Worm (Caenorhabditis elegans) whole organism, mixed stage, embryonic: ENCODE measurements around the gene str-176.

Experiments
- M03D4.4 ChIP-seq: sonication (generic microtip); optimal IDR thresholded peaks from 2 replicates; lab custom pipeline; 2017; ENCODE audit warnings: mild to moderate bottlenecking, missing genetic modification characterization, missing compliant biosample characterization
- bed-3 ChIP-seq: fragments of 200-800 bp; sonication (Bioruptor generic); optimal IDR thresholded peaks from 3 replicates; lab custom pipeline; 2018; ENCODE audit warnings: mild to moderate bottlenecking, missing genetic modification characterization, moderate library complexity, missing compliant biosample characterization
- blmp-1 ChIP-seq: fragments of 150-350 bp; optimal IDR thresholded peaks from 2 replicates; lab custom pipeline; 2014; ENCODE audit warnings: missing biosample characterization, missing genetic modification characterization
- ceh-39 ChIP-seq: fragments of 150-350 bp; optimal IDR thresholded peaks from 2 replicates; lab custom pipeline; 2014; ENCODE audit warnings: missing biosample characterization, missing genetic modification characterization
- ceh-43 ChIP-seq: fragments of 200-800 bp; sonication (Bioruptor generic); optimal IDR thresholded peaks from 2 replicates; lab custom pipeline; 2018; ENCODE audit warnings: mild to moderate bottlenecking, missing genetic modification characterization, moderate library complexity, missing compliant biosample characterization
- ceh-83 ChIP-seq: fragments of 200-800 bp; sonication (Bioruptor generic); optimal IDR thresholded peaks from 2 replicates; lab custom pipeline; 2018; ENCODE audit warnings: mild to moderate bottlenecking, missing genetic modification characterization, missing compliant biosample characterization
- ces-1 ChIP-seq: fragments of 150-350 bp; optimal IDR thresholded peaks from 2 replicates; lab custom pipeline; 2014; ENCODE audit warnings: missing biosample characterization, missing genetic modification reagents, missing genetic modification characterization
- cnd-1 ChIP-seq: fragments of 200-800 bp; sonication (Bioruptor generic); optimal IDR thresholded peaks from 2 replicates; lab custom pipeline; 2018; ENCODE audit warnings: mild to moderate bottlenecking, missing genetic modification characterization, missing compliant biosample characterization
- drap-1 ChIP-seq: fragments of 200-800 bp; sonication (Bioruptor generic); optimal IDR thresholded peaks from 3 replicates; lab custom pipeline; 2018; ENCODE audit warnings: mild to moderate bottlenecking, missing genetic modification characterization, missing compliant biosample characterization
- elt-1 ChIP-seq: sonication (generic microtip); optimal IDR thresholded peaks from 2 replicates; lab custom pipeline; 2017; ENCODE audit warnings: missing genetic modification characterization, mild to moderate bottlenecking, missing compliant biosample characterization, antibody characterized with exemption, moderate library complexity, borderline replicate concordance; ENCODE audit not compliant: insufficient read depth
- elt-3 ChIP-seq: fragments of 150-350 bp; optimal IDR thresholded peaks from 2 replicates; lab custom pipeline; 2014; ENCODE audit warnings: missing biosample characterization, missing genetic modification characterization
- flh-1 ChIP-seq: fragments of 200-800 bp; sonication (Bioruptor generic); optimal IDR thresholded peaks from 2 replicates; lab custom pipeline; 2018; ENCODE audit warnings: mild to moderate bottlenecking, missing genetic modification characterization, moderate library complexity, missing compliant biosample characterization
- ham-2 ChIP-seq: fragments of 200-800 bp; sonication (Bioruptor generic); optimal IDR thresholded peaks from 2 replicates; lab custom pipeline; 2018; ENCODE audit warnings: mild to moderate bottlenecking, missing genetic modification characterization, missing compliant biosample characterization
- hlh-1 ChIP-seq: fragments of 150-350 bp; optimal IDR thresholded peaks from 2 replicates; lab custom pipeline; 2014; ENCODE audit warnings: missing biosample characterization, missing genetic modification reagents, missing genetic modification characterization
- lin-13 ChIP-seq: fragments of 150-350 bp; optimal IDR thresholded peaks from 2 replicates; lab custom pipeline; 2014; ENCODE audit warnings: missing biosample characterization, missing genetic modification characterization
- lin-32 ChIP-seq: fragments of 200-800 bp; sonication (Bioruptor generic); optimal IDR thresholded peaks from 2 replicates; lab custom pipeline; 2018; ENCODE audit warnings: mild to moderate bottlenecking, missing genetic modification characterization, missing compliant biosample characterization
- lsy-2 ChIP-seq: fragments of 150-350 bp; optimal IDR thresholded peaks from 2 replicates; lab custom pipeline; 2014; ENCODE audit warnings: missing biosample characterization, missing genetic modification characterization
- mab-5 ChIP-seq: fragments of 150-350 bp; optimal IDR thresholded peaks from 2 replicates; lab custom pipeline; 2014; ENCODE audit warnings: missing biosample characterization, missing genetic modification characterization
- mep-1 ChIP-seq: fragments of 150-350 bp; optimal IDR thresholded peaks from 2 replicates; lab custom pipeline; 2017; ENCODE audit warnings: missing biosample characterization, missing genetic modification reagents, missing genetic modification characterization, inconsistent platforms
- mls-2 ChIP-seq: sonication (generic microtip); optimal IDR thresholded peaks from 2 replicates; lab custom pipeline; 2016; ENCODE audit warnings: mild to moderate bottlenecking, missing genetic modification characterization, moderate library complexity, missing compliant biosample characterization
- nhr-12 ChIP-seq: fragments of 150-350 bp; optimal IDR thresholded peaks from 2 replicates; lab custom pipeline; 2014; ENCODE audit warnings: missing biosample characterization, missing genetic modification characterization
- nhr-2 ChIP-seq: fragments of 150-350 bp; optimal IDR thresholded peaks from 2 replicates; lab custom pipeline; 2014; ENCODE audit warnings: missing biosample characterization, missing genetic modification characterization
- nhr-237 ChIP-seq: fragments of 150-350 bp; optimal IDR thresholded peaks from 2 replicates; lab custom pipeline; 2014; ENCODE audit warnings: missing biosample characterization, missing genetic modification characterization
- nhr-28 ChIP-seq: fragments of 150-350 bp; optimal IDR thresholded peaks from 2 replicates; lab custom pipeline; 2014; ENCODE audit warnings: missing biosample characterization, missing genetic modification characterization
- nhr-76 ChIP-seq: sonication (generic microtip); optimal IDR thresholded peaks from 2 replicates; lab custom pipeline; 2017; ENCODE audit warnings: missing biosample characterization, missing genetic modification characterization
- pha-4 ChIP-seq: fragments of 150-350 bp; optimal IDR thresholded peaks from 2 replicates; lab custom pipeline; 2018; ENCODE audit warnings: missing biosample characterization, missing genetic modification reagents, missing genetic modification characterization
- sem-2 ChIP-seq: fragments of 200-800 bp; sonication (Bioruptor generic); optimal IDR thresholded peaks from 2 replicates; lab custom pipeline; 2018; ENCODE audit warnings: mild to moderate bottlenecking, missing genetic modification characterization, missing compliant biosample characterization
- snpc-4 ChIP-seq: fragments of 150-350 bp; optimal IDR thresholded peaks from 2 replicates; lab custom pipeline; 2014; ENCODE audit warnings: missing biosample characterization, missing genetic modification characterization
- sptf-1 ChIP-seq: sonication (generic microtip); optimal IDR thresholded peaks from 2 replicates; lab custom pipeline; 2017; ENCODE audit warnings: mild to moderate bottlenecking, missing genetic modification characterization, moderate library complexity, missing compliant biosample characterization
- tbx-8 ChIP-seq: fragments of 200-800 bp; sonication (Bioruptor generic); optimal IDR thresholded peaks from 2 replicates; lab custom pipeline; 2018; ENCODE audit warnings: mild to moderate bottlenecking, missing genetic modification characterization, moderate library complexity, missing compliant biosample characterization
- unc-120 ChIP-seq: sonication (generic microtip); optimal IDR thresholded peaks from 2 replicates; lab custom pipeline; 2017; ENCODE audit warnings: missing genetic modification characterization, missing compliant biosample characterization; ENCODE audit not compliant: poor library complexity, severe bottlenecking
- unc-39 ChIP-seq: fragments of 150-350 bp; optimal IDR thresholded peaks from 2 replicates; lab custom pipeline; 2014; ENCODE audit warnings: missing biosample characterization, missing genetic modification characterization
- unc-62 ChIP-seq: fragments of 150-350 bp; optimal IDR thresholded peaks from 2 replicates; lab custom pipeline; 2014; ENCODE audit warnings: missing biosample characterization, missing genetic modification reagents, missing genetic modification characterization
- zip-8 ChIP-seq: fragments of 150-350 bp; optimal IDR thresholded peaks from 2 replicates; lab custom pipeline; 2014; ENCODE audit warnings: missing biosample characterization, missing genetic modification characterization
- ztf-11 ChIP-seq: fragments of 150-350 bp; optimal IDR thresholded peaks from 2 replicates; lab custom pipeline; 2014; ENCODE audit warnings: missing biosample characterization, missing genetic modification characterization

str-176 gene

ce11 chrIV:8451709-8452248, 11.8 kb downstream of the str-176 start, which contains the start of gene eppl-1:
Gene eppl-1 (minus strand): TSS chrIV:8451759.
- TF ChIP-seq cnd-1 (tag; lab: Kevin White, UChicago) (no peak), nhr-12 (tag; lab: Kevin White, UChicago) (no peak), lsy-2 (no peak), ham-2 (GFP tag; lab: Kevin White, UChicago) (no peak), drap-1 (no peak), ceh-83 (GFP tag; lab: Kevin White, UChicago) (no peak), pha-4 (tag; lab: Kevin White, UChicago) (no peak), ceh-43 (GFP tag; lab: Kevin White, UChicago) (no peak), unc-39 (no peak), unc-62 (GFP tag; lab: Kevin White, UChicago) (no peak), flh-1 (no peak), nhr-2 (tag; lab: Kevin White, UChicago) (no peak), hlh-1 (no peak)
- TF ChIP-seq, all 35 proteins: peak for 0

DNA sequence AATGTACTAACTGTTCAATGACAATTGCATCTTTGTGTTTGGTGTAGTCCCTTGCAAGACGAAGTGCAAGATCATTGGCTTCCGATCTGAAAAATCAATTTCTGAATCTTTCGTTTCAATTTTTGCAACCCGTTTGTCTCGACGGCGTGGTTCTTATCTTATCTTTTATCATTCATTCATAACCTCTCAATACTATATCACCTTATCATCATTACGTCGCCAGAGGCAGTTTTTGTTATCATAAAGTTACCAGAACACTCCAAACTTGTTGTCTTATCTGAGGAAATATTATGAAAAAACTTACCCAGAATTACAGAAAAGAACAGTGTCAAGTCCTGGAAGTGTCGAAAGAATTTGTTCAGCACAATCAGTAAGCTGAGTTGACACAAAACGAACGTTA, 13.1 kb downstream of the str-176 start:
- TF ChIP-seq sptf-1 (tag; lab: Kevin White, UChicago) (no peak), elt-3 (peak; percentile 19), unc-120 (tag; lab: Kevin White, UChicago) (no peak)

ce11 chrIV:8449869-8450268, 13.7 kb downstream of the str-176 start:
- no peak for TF ChIP-seq bed-3 (GFP tag; lab: Kevin White, UChicago)
- TF ChIP-seq pha-4 (tag; lab: Kevin White, UChicago), result no peak
- TF ChIP-seq, all 35 proteins: peak for 0

ce11 chrIV:8446904-8447303, 16.7 kb downstream of the str-176 start, which contains the start of gene T01B11.1:
Gene T01B11.1 (plus strand): TSS chrIV:8447204.
- TF ChIP-seq ceh-83 (GFP tag; lab: Kevin White, UChicago) (no peak), sptf-1 (tag; lab: Kevin White, UChicago) (no peak), drap-1 (no peak), cnd-1 (tag; lab: Kevin White, UChicago) (no peak), ces-1 (GFP tag; lab: Kevin White, UChicago) (no peak), flh-1 (no peak), mab-5 (tag; lab: Kevin White, UChicago) (no peak), sem-2 (no peak), lin-32 (GFP tag; lab: Kevin White, UChicago) (no peak), nhr-28 (tag; lab: Kevin White, UChicago) (no peak), ham-2 (GFP tag; lab: Kevin White, UChicago) (no peak), ceh-39 (tag; lab: Kevin White, UChicago) (no peak), mep-1 (no peak), unc-120 (tag; lab: Kevin White, UChicago) (no peak), tbx-8 (GFP tag; lab: Kevin White, UChicago) (no peak), snpc-4 (tag; lab: Kevin White, UChicago) (no peak), nhr-12 (tag; lab: Kevin White, UChicago) (no peak), lin-13 (tag; lab: Kevin White, UChicago) (no peak), pha-4 (tag; lab: Kevin White, UChicago) (no peak)

ce11 chrIV:8432709-8433108, 30.9 kb downstream of the str-176 start, which contains the start of the genes T26A8.4 and pdtf-1:
Gene T26A8.4 (minus strand): TSS chrIV:8432893.
Gene pdtf-1 (plus strand): TSS chrIV:8433038.
- TF ChIP-seq flh-1, result no peak
- TF ChIP-seq ztf-11 (tag; lab: Kevin White, UChicago), result peak; percentile 81
- TF ChIP-seq drap-1, result peak; percentile 64
- TF ChIP-seq M03D4.4, result peak; percentile 35
- TF ChIP-seq elt-1, result no peak
- peak; percentile 63 for TF ChIP-seq cnd-1 (tag; lab: Kevin White, UChicago)
- TF ChIP-seq sptf-1 (tag; lab: Kevin White, UChicago), result peak; percentile 80
- peak; percentile 97 for TF ChIP-seq hlh-1
- peak; percentile 91 for TF ChIP-seq lin-13 (tag; lab: Kevin White, UChicago)
- TF ChIP-seq ceh-39 (tag; lab: Kevin White, UChicago), result peak; percentile 100
- no peak for TF ChIP-seq lin-32 (GFP tag; lab: Kevin White, UChicago)
- no peak for TF ChIP-seq nhr-28 (tag; lab: Kevin White, UChicago)
- TF ChIP-seq mab-5 (tag; lab: Kevin White, UChicago), result peak; percentile 38
- TF ChIP-seq elt-3, result peak; percentile 46
- TF ChIP-seq blmp-1 (tag; lab: Kevin White, UChicago), result peak; percentile 23
- peak; percentile 49 for TF ChIP-seq mls-2
- peak; percentile 98 for TF ChIP-seq pha-4 (tag; lab: Kevin White, UChicago)
- TF ChIP-seq mep-1, result peak; percentile 99
- peak; percentile 83 for TF ChIP-seq ces-1 (GFP tag; lab: Kevin White, UChicago)
- TF ChIP-seq nhr-12 (tag; lab: Kevin White, UChicago), result peak; percentile 66
- peak; percentile 51 for TF ChIP-seq unc-120 (tag; lab: Kevin White, UChicago)
- TF ChIP-seq sem-2, result peak; percentile 16
- TF ChIP-seq ceh-83 (GFP tag; lab: Kevin White, UChicago), result peak; percentile 80
- peak; percentile 51 for TF ChIP-seq ceh-43 (GFP tag; lab: Kevin White, UChicago)
- TF ChIP-seq zip-8 (tag; lab: Kevin White, UChicago), result peak; percentile 25
- TF ChIP-seq nhr-76 (tag; lab: Kevin White, UChicago), result no peak
- peak; percentile 76 for TF ChIP-seq ham-2 (GFP tag; lab: Kevin White, UChicago)
- TF ChIP-seq snpc-4 (tag; lab: Kevin White, UChicago), result no peak
- peak; percentile 95 for TF ChIP-seq nhr-237
- no peak for TF ChIP-seq unc-39
- TF ChIP-seq bed-3 (GFP tag; lab: Kevin White, UChicago), result no peak
- peak; percentile 89 for TF ChIP-seq unc-62 (GFP tag; lab: Kevin White, UChicago)
- peak; percentile 64 for TF ChIP-seq nhr-2 (tag; lab: Kevin White, UChicago)
- no peak for TF ChIP-seq tbx-8 (GFP tag; lab: Kevin White, UChicago)
- TF ChIP-seq lsy-2, result peak; percentile 99
